Worm (Caenorhabditis elegans): ENCODE results near the gene F59A1.15.

DNA sequence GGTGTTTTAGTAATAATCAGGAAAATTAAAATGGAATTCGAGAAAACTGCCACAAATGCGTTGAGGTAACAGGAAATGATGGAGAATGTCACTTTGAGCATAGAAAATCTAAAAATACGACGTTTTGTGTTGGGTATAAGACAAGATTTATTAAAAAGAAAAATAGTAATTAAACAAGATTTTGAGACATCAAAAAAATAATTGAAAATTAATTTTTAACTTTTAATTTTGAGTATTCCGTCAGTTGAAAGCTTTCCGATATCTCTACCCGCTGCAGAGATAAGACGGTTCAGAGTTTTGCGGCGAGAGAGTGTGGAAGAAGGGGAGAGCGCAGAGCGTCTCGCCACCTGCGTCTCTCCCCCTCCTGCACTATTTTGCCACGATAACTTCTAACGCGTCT lies 10.3 kb downstream of the F59A1.15 start, which contains the start of gene str-93:
- TF ChIP-seq snpc-4 (GFP tag; optimal IDR thresholded peaks at IDR 0.05) (no peak), snpc-4 (tag; optimal IDR thresholded peaks at IDR 0.05) (no peak), sea-2 (GFP tag; IDR thresholded peaks at IDR 0.05) (no peak), ceh-79 (tag; optimal IDR thresholded peaks at IDR 0.05) (no peak)
